Worm (Caenorhabditis elegans) whole organism, L4 larva: ENCODE results near the gene srh-211.
A peak's percentile ranks its signal among the peaks of the same experiment; 100 is the strongest.

Experiments used
- F10B5.3 ChIP-seq: sonication (generic microtip); optimal IDR thresholded peaks from 2 replicates; lab custom pipeline; 2016; ENCODE audit warnings: mild to moderate bottlenecking, missing genetic modification characterization, missing compliant biosample characterization
- F49E8.2 ChIP-seq: sonication (generic microtip); optimal IDR thresholded peaks from 2 replicates; lab custom pipeline; 2016; ENCODE audit warnings: missing compliant biosample characterization, mild to moderate bottlenecking, missing genetic modification characterization, borderline replicate concordance
- R02D3.7 ChIP-seq: fragments of 150-350 bp; sonication (generic microtip); optimal IDR thresholded peaks from 3 replicates; lab custom pipeline; 2014; ENCODE audit warnings: missing biosample characterization, missing genetic modification characterization
- Y48G9A.11 ChIP-seq: fragments of 200-800 bp; sonication (Bioruptor generic); IDR thresholded peaks from 2 replicates; pipeline ENCODE4 v1.3.6; 2022; ENCODE audit warnings: missing genetic modification reagents, missing genetic modification characterization, missing compliant biosample characterization
- ZK546.5 ChIP-seq, 2 experiments: sonication (generic microtip); optimal IDR thresholded peaks; 2 replicates each; lab custom pipeline; 2017; ENCODE audit warnings: missing biosample characterization in 2 of 2, missing genetic modification characterization in 2 of 2
- aha-1 ChIP-seq: fragments of 150-350 bp; peaks from one replicate; lab custom pipeline; 2014; ENCODE audit warnings: missing biosample characterization, missing genetic modification characterization
- ama-1 ChIP-seq: fragments of 150-350 bp; optimal IDR thresholded peaks from 2 replicates; lab custom pipeline; 2014; ENCODE audit warnings: inconsistent platforms, mixed read lengths
- ceh-44 ChIP-seq: fragments of 200-800 bp; sonication (Bioruptor generic); IDR thresholded peaks from 2 replicates; pipeline ENCODE4 v1.3.6; 2022; ENCODE audit warnings: missing genetic modification reagents, missing genetic modification characterization, missing compliant biosample characterization
- ces-1 ChIP-seq: fragments of 150-350 bp; sonication (generic microtip); optimal IDR thresholded peaks from 4 replicates; lab custom pipeline; 2014; ENCODE audit warnings: missing biosample characterization, missing genetic modification reagents, missing genetic modification characterization
- ctbp-1 ChIP-seq: fragments of 200-800 bp; sonication (Bioruptor generic); IDR thresholded peaks from 2 replicates; pipeline ENCODE4 v1.3.6; 2022; ENCODE audit warnings: missing genetic modification reagents, missing genetic modification characterization, missing compliant biosample characterization
- daf-8 ChIP-seq: fragments of 200-800 bp; sonication (Bioruptor generic); IDR thresholded peaks from 2 replicates; pipeline ENCODE4 v1.3.6; 2022; ENCODE audit warnings: missing genetic modification characterization, missing compliant biosample characterization
- dmd-6 ChIP-seq: fragments of 200-800 bp; sonication (Bioruptor generic); IDR thresholded peaks from 2 replicates; pipeline ENCODE4 v1.3.6; 2022; ENCODE audit warnings: missing genetic modification reagents, missing genetic modification characterization, missing compliant biosample characterization
- dmd-9 ChIP-seq: fragments of 200-800 bp; sonication (Bioruptor generic); IDR thresholded peaks from 2 replicates; pipeline ENCODE4 v1.3.6; 2022; ENCODE audit warnings: missing genetic modification reagents, missing genetic modification characterization, missing compliant biosample characterization
- dpl-1 ChIP-seq: fragments of 150-350 bp; optimal IDR thresholded peaks from 2 replicates; lab custom pipeline; 2014; ENCODE audit warnings: missing biosample characterization, missing genetic modification reagents, missing genetic modification characterization
- duxl-1 ChIP-seq: sonication (generic microtip); optimal IDR thresholded peaks from 2 replicates; lab custom pipeline; 2016; ENCODE audit warnings: mild to moderate bottlenecking, missing genetic modification characterization, moderate library complexity, missing compliant biosample characterization; ENCODE audit not compliant: poor library complexity
- dve-1 ChIP-seq: sonication (generic microtip); optimal IDR thresholded peaks from 2 replicates; lab custom pipeline; 2017; ENCODE audit warnings: antibody characterized with exemption, mild to moderate bottlenecking, missing genetic modification characterization, missing compliant biosample characterization; ENCODE audit not compliant: insufficient read depth
- egl-43 ChIP-seq: fragments of 200-800 bp; sonication (Bioruptor generic); IDR thresholded peaks from 2 replicates; pipeline ENCODE4 v1.3.6; 2022; ENCODE audit warnings: missing genetic modification reagents, missing genetic modification characterization, missing compliant biosample characterization
- fos-1 ChIP-seq: fragments of 150-350 bp; optimal IDR thresholded peaks from 2 replicates; lab custom pipeline; 2014; ENCODE audit warnings: missing biosample characterization, missing genetic modification characterization
- gei-8 ChIP-seq: fragments of 200-800 bp; sonication (Bioruptor generic); optimal IDR thresholded peaks from 2 replicates; lab custom pipeline; 2018; ENCODE audit warnings: mild to moderate bottlenecking, missing genetic modification characterization, missing compliant biosample characterization
- hlh-30 ChIP-seq: sonication (generic microtip); optimal IDR thresholded peaks from 2 replicates; lab custom pipeline; 2017; ENCODE audit warnings: antibody characterized with exemption, mild to moderate bottlenecking, missing genetic modification characterization, missing compliant biosample characterization; ENCODE audit not compliant: insufficient read depth
- jun-1 ChIP-seq: fragments of 150-350 bp; optimal IDR thresholded peaks from 2 replicates; lab custom pipeline; 2014; ENCODE audit warnings: missing biosample characterization, missing genetic modification reagents, missing genetic modification characterization
- lin-29 ChIP-seq: fragments of 200-800 bp; sonication (Bioruptor generic); IDR thresholded peaks from 2 replicates; pipeline ENCODE4 v1.3.6; 2022; ENCODE audit warnings: missing genetic modification reagents, missing genetic modification characterization, missing compliant biosample characterization
- lin-39 ChIP-seq: fragments of 150-350 bp; optimal IDR thresholded peaks from 2 replicates; lab custom pipeline; 2014; ENCODE audit warnings: missing biosample characterization, missing genetic modification reagents, missing genetic modification characterization
- mdl-1 ChIP-seq, 2 experiments: fragments of 150-350 bp in 1 of 2; sonication (generic microtip) in 1 of 2; optimal IDR thresholded peaks; 2 replicates each; lab custom pipeline; 2014 to 2017; ENCODE audit warnings: missing biosample characterization in 2 of 2, missing genetic modification characterization in 2 of 2
- mes-2 ChIP-seq: sonication (generic microtip); optimal IDR thresholded peaks from 2 replicates; lab custom pipeline; 2016; ENCODE audit warnings: missing genotype, mild to moderate bottlenecking, missing genetic modification characterization, missing compliant biosample characterization; ENCODE audit not compliant: poor library complexity, severe bottlenecking
- nhr-11 ChIP-seq: fragments of 150-350 bp; optimal IDR thresholded peaks from 2 replicates; lab custom pipeline; 2014; ENCODE audit warnings: missing biosample characterization, missing genetic modification characterization
- nhr-28 ChIP-seq: fragments of 150-350 bp; optimal IDR thresholded peaks from 2 replicates; lab custom pipeline; 2014; ENCODE audit warnings: missing biosample characterization, missing genetic modification characterization
- nhr-42 ChIP-seq: fragments of 200-800 bp; sonication (Bioruptor generic); IDR thresholded peaks from 2 replicates; pipeline ENCODE4 v1.3.6; 2022; ENCODE audit warnings: missing genetic modification characterization, missing compliant biosample characterization
- nhr-48 ChIP-seq: sonication (generic microtip); optimal IDR thresholded peaks from 2 replicates; lab custom pipeline; 2016; ENCODE audit warnings: mild to moderate bottlenecking, missing genetic modification characterization, missing compliant biosample characterization
- nhr-77 ChIP-seq: fragments of 150-350 bp; optimal IDR thresholded peaks from 2 replicates; lab custom pipeline; 2014; ENCODE audit warnings: missing biosample characterization, missing genetic modification characterization
- php-3 ChIP-seq: fragments of 200-800 bp; sonication (Bioruptor generic); IDR thresholded peaks from 2 replicates; pipeline ENCODE4 v1.3.6; 2022; ENCODE audit warnings: missing genetic modification reagents, missing genetic modification characterization, missing compliant biosample characterization
- set-16 ChIP-seq: fragments of 200-800 bp; sonication (Bioruptor generic); IDR thresholded peaks from 2 replicates; pipeline ENCODE4 v1.3.6; 2022; ENCODE audit warnings: missing genetic modification reagents, missing genetic modification characterization, missing compliant biosample characterization
- skn-1 ChIP-seq: fragments of 150-350 bp; optimal IDR thresholded peaks from 2 replicates; lab custom pipeline; 2014; ENCODE audit warnings: missing biosample characterization, missing genetic modification characterization
- snpc-1.2 ChIP-seq: fragments of 200-800 bp; sonication (Bioruptor generic); IDR thresholded peaks from 2 replicates; pipeline ENCODE4 v1.3.6; 2022; ENCODE audit warnings: missing genetic modification reagents, missing genetic modification characterization, missing compliant biosample characterization
- unc-130 ChIP-seq: sonication (generic microtip); optimal IDR thresholded peaks from 2 replicates; lab custom pipeline; 2016; ENCODE audit warnings: missing genetic modification reagents, missing genetic modification characterization, missing compliant biosample characterization
- unc-62 ChIP-seq, 3 experiments: fragments of 150-350 bp in 1 of 3; sonication (generic microtip); optimal IDR thresholded peaks in 2 of 3; peaks in 1 of 3; 1 replicate in 1 of 3; 2 replicates in 2 of 3; lab custom pipeline; 2014 to 2017; ENCODE audit warnings: missing biosample characterization in 3 of 3, missing genetic modification characterization in 3 of 3, missing genetic modification reagents in 3 of 3, missing genotype in 1 of 3
- zag-1 ChIP-seq: fragments of 150-350 bp; optimal IDR thresholded peaks from 2 replicates; lab custom pipeline; 2014; ENCODE audit warnings: missing biosample characterization, missing genetic modification characterization
- zfp-2 ChIP-seq: sonication (generic microtip); optimal IDR thresholded peaks from 2 replicates; lab custom pipeline; 2016; ENCODE audit warnings: mild to moderate bottlenecking, missing genetic modification characterization, missing compliant biosample characterization
- zfp-3 ChIP-seq: fragments of 200-800 bp; sonication (Bioruptor generic); conservative IDR thresholded peaks from 2 replicates; pipeline ENCODE4 v1.3.6; 2022; ENCODE audit warnings: missing genetic modification reagents, missing genetic modification characterization, missing compliant biosample characterization
- zip-2 ChIP-seq: fragments of 150-350 bp; optimal IDR thresholded peaks from 2 replicates; lab custom pipeline; 2014; ENCODE audit warnings: missing biosample characterization, missing genetic modification characterization

srh-211 gene

ce11 chrV:4106688-4107087, 25.5 kb upstream of the srh-211 start:
- TF ChIP-seq nhr-77 (tag; lab: Kevin White, UChicago) (no peak), R02D3.7 (tag; lab: Kevin White, UChicago) (no peak), php-3 (GFP tag; lab: Robert Waterston, UW) (no peak), nhr-42 (no peak), aha-1 (tag; lab: Kevin White, UChicago) (no peak), zfp-2 (no peak), ces-1 (GFP tag; lab: Kevin White, UChicago) (no peak), dpl-1 (GFP tag; lab: Kevin White, UChicago) (no peak), set-16 (no peak), ceh-44 (GFP tag; lab: Robert Waterston, UW) (no peak), daf-8 (GFP tag; lab: Robert Waterston, UW) (no peak)

ce11 chrV:4104298-4104697, 23.1 kb upstream of the srh-211 start, which contains the start of gene srj-39:
Gene srj-39, plus strand, starts transcription at chrV:4104598.
- TF ChIP-seq jun-1 (tag; lab: Kevin White, UChicago): no peak
- TF ChIP-seq mes-2 (tag; lab: Kevin White, UChicago): no peak
- TF ChIP-seq ceh-44 (GFP tag; lab: Robert Waterston, UW): no peak
- TF ChIP-seq F10B5.3 (tag; lab: Kevin White, UChicago): no peak
- no peak for TF ChIP-seq ctbp-1 (GFP tag; lab: Robert Waterston, UW)
- TF ChIP-seq fos-1: no peak
- TF ChIP-seq F49E8.2 (tag; lab: Kevin White, UChicago): no peak
- TF ChIP-seq zfp-2: no peak
- no peak for TF ChIP-seq nhr-48
- TF ChIP-seq zag-1 (tag; lab: Kevin White, UChicago): no peak
- no peak for TF ChIP-seq dmd-9 (GFP tag; lab: Robert Waterston, UW)
- no peak for TF ChIP-seq gei-8
- no peak for TF ChIP-seq daf-8 (GFP tag; lab: Robert Waterston, UW)
- no peak for TF ChIP-seq nhr-28 (tag; lab: Kevin White, UChicago)
- no peak for TF ChIP-seq zfp-3 (GFP tag; lab: Robert Waterston, UW)
- no peak for TF ChIP-seq dve-1
- no peak for TF ChIP-seq ZK546.5 (tag; optimal IDR thresholded peaks at IDR 0.05; lab: Kevin White, UChicago)

- TF ChIP-seq dmd-6 (no peak), snpc-1.2 (GFP tag; lab: Robert Waterston, UW) (no peak), ama-1 (no peak), zip-2 (tag; lab: Kevin White, UChicago) (no peak), hlh-30 (tag; lab: Kevin White, UChicago) (no peak), skn-1 (tag; lab: Kevin White, UChicago) (no peak), nhr-11 (no peak), egl-43 (GFP tag; lab: Robert Waterston, UW) (no peak), lin-29 (GFP tag; lab: Robert Waterston, UW) (no peak), unc-130 (no peak), lin-39 (no peak), Y48G9A.11 (GFP tag; lab: Robert Waterston, UW) (no peak)
Measured at ce11 chrV:4101567-4101966, 20.4 kb upstream of the srh-211 start, which contains the start of gene srj-40. Gene srj-40, plus strand, starts transcription at chrV:4101867.

ce11 chrV:4094740-4095139, 13.6 kb upstream of the srh-211 start, which contains the start of gene nhr-181:
Gene nhr-181, plus strand, starts transcription at chrV:4095040.
- TF ChIP-seq unc-62 (GFP tag; optimal IDR thresholded peaks at IDR 0.05 in 1 of 2; lab: Kevin White, UChicago): peak in 1 of 2 experiments; percentile 27
- no peak for TF ChIP-seq unc-62 (tag; optimal IDR thresholded peaks at IDR 0.05; lab: Kevin White, UChicago)
- no peak for TF ChIP-seq duxl-1 (tag; lab: Kevin White, UChicago)
- no peak for TF ChIP-seq mdl-1 (tag; optimal IDR thresholded peaks at IDR 0.05; lab: Kevin White, UChicago)
- no peak for TF ChIP-seq nhr-28 (tag; lab: Kevin White, UChicago)
